Worm (Caenorhabditis elegans) whole organism, midembryonic: Measurements from ENCODE around the gene his-6.

Experiments used
- T22C8.4 ChIP-seq: fragments of 200-800 bp; sonication (Bioruptor generic); IDR thresholded peaks from 2 replicates; pipeline ENCODE4 v1.3.6; 2022; ENCODE audit warnings: missing genetic modification characterization, missing compliant biosample characterization
- flt-1 ChIP-seq: fragments of 200-800 bp; sonication (Bioruptor generic); IDR thresholded peaks from 2 replicates; pipeline ENCODE4 v1.3.6; 2022; ENCODE audit warnings: missing genetic modification characterization, missing compliant biosample characterization
- klf-2 ChIP-seq: fragments of 200-800 bp; sonication (Bioruptor generic); conservative IDR thresholded peaks from 2 replicates; pipeline ENCODE4 v1.3.6; 2022; ENCODE audit warnings: missing genetic modification reagents, missing genetic modification characterization, missing compliant biosample characterization
- med-1 ChIP-seq: sonication (generic microtip); optimal IDR thresholded peaks from 2 replicates; lab custom pipeline; 2017; ENCODE audit warnings: missing genetic modification characterization, mild to moderate bottlenecking, missing compliant biosample characterization, antibody characterized with exemption, missing genetic modification reagents; ENCODE audit not compliant: insufficient read depth
- tab-1 ChIP-seq: fragments of 200-800 bp; sonication (Bioruptor generic); IDR thresholded peaks from 2 replicates; pipeline ENCODE4 v1.3.6; 2022; ENCODE audit warnings: missing genetic modification characterization, missing compliant biosample characterization
- ztf-23 ChIP-seq: fragments of 200-800 bp; sonication (Bioruptor generic); IDR thresholded peaks from 2 replicates; pipeline ENCODE4 v1.3.6; 2022; ENCODE audit warnings: missing genetic modification reagents, missing genetic modification characterization, missing compliant biosample characterization

- no peak for TF ChIP-seq T22C8.4
- no peak for TF ChIP-seq klf-2
- no peak for TF ChIP-seq tab-1 (GFP tag; lab: Robert Waterston, UW)
- TF ChIP-seq ztf-23 (GFP tag; lab: Robert Waterston, UW), result no peak
- TF ChIP-seq med-1 (GFP tag; lab: Kevin White, UChicago), result no peak
- no peak for TF ChIP-seq flt-1 (GFP tag; lab: Robert Waterston, UW)
These were observed 26.1 kb upstream of the his-6 start, which contains the start of gene acr-16 for ce11 chrV:8560916-8561315.
